Worm (Caenorhabditis elegans) whole organism, young adult: ENCODE results near the gene npr-32.

ENCODE experiments used
- B0035.1 ChIP-seq: sonication (generic microtip); optimal IDR thresholded peaks from 2 replicates; lab custom pipeline; 2016; ENCODE audit warnings: missing genetic modification characterization, mild to moderate bottlenecking, missing compliant biosample characterization, missing genotype, missing genetic modification reagents
- C06A6.2 ChIP-seq: fragments of 200-800 bp; sonication (Bioruptor generic); conservative IDR thresholded peaks from 2 replicates; pipeline ENCODE4 v1.3.6; 2022; ENCODE audit warnings: missing genetic modification characterization, missing compliant biosample characterization
- C17E4.6 ChIP-seq: fragments of 200-800 bp; sonication (Bioruptor generic); IDR thresholded peaks from 2 replicates; pipeline ENCODE4 v1.3.6; 2022; ENCODE audit warnings: missing genetic modification reagents, missing genetic modification characterization, missing compliant biosample characterization
- D2030.7 ChIP-seq: fragments of 200-800 bp; sonication (Bioruptor generic); IDR thresholded peaks from 2 replicates; pipeline ENCODE4 v1.3.6; 2022; ENCODE audit warnings: missing genetic modification reagents, missing genetic modification characterization, missing compliant biosample characterization
- F37B4.10 ChIP-seq: fragments of 200-800 bp; sonication (Bioruptor generic); IDR thresholded peaks from 2 replicates; pipeline ENCODE4 v1.3.6; 2022; ENCODE audit warnings: missing genetic modification characterization, missing compliant biosample characterization
- F39B2.1 ChIP-seq: fragments of 200-800 bp; sonication (Bioruptor generic); IDR thresholded peaks from 2 replicates; pipeline ENCODE4 v1.3.6; 2022; ENCODE audit warnings: missing genetic modification reagents, missing genetic modification characterization, missing compliant biosample characterization
- F57C9.4 ChIP-seq: sonication (generic microtip); optimal IDR thresholded peaks from 2 replicates; lab custom pipeline; 2017; ENCODE audit warnings: mild to moderate bottlenecking, missing genetic modification characterization, missing compliant biosample characterization
- K11D2.4 ChIP-seq: fragments of 200-800 bp; sonication (Bioruptor generic); IDR thresholded peaks from 2 replicates; pipeline ENCODE4 v1.3.6; 2022; ENCODE audit warnings: missing genetic modification reagents, missing genetic modification characterization, missing compliant biosample characterization
- Y53F4B.3 ChIP-seq: fragments of 200-800 bp; sonication (Bioruptor generic); IDR thresholded peaks from 2 replicates; pipeline ENCODE4 v1.3.6; 2022; ENCODE audit warnings: missing genetic modification reagents, missing genetic modification characterization, missing compliant biosample characterization
- Y53G8AR.9 ChIP-seq: fragments of 200-800 bp; sonication (Bioruptor generic); conservative IDR thresholded peaks from 2 replicates; pipeline ENCODE4 v1.3.6; 2022; ENCODE audit warnings: missing genetic modification reagents, missing genetic modification characterization, missing compliant biosample characterization
- Y79H2A.3 ChIP-seq: fragments of 200-800 bp; sonication (Bioruptor generic); conservative IDR thresholded peaks from 2 replicates; pipeline ENCODE4 v1.3.6; 2022; ENCODE audit warnings: missing genetic modification reagents, missing genetic modification characterization, missing compliant biosample characterization
- Y95B8A.8 ChIP-seq: fragments of 200-800 bp; sonication (Bioruptor generic); IDR thresholded peaks from 2 replicates; pipeline ENCODE4 v1.3.6; 2022; ENCODE audit warnings: missing genetic modification reagents, missing genetic modification characterization, missing compliant biosample characterization
- akir-1 ChIP-seq: fragments of 200-800 bp; sonication (Bioruptor generic); optimal IDR thresholded peaks from 2 replicates; lab custom pipeline; 2018; ENCODE audit warnings: mild to moderate bottlenecking, missing genetic modification characterization, moderate library complexity, missing compliant biosample characterization
- atf-7 ChIP-seq: sonication (generic microtip); optimal IDR thresholded peaks from 2 replicates; lab custom pipeline; 2017; ENCODE audit warnings: mild to moderate bottlenecking, missing genetic modification characterization, missing compliant biosample characterization
- athp-1 ChIP-seq: sonication (generic microtip); optimal IDR thresholded peaks from 2 replicates; lab custom pipeline; 2017; ENCODE audit warnings: mild to moderate bottlenecking, missing genetic modification characterization, missing compliant biosample characterization
- bed-1 ChIP-seq: fragments of 200-800 bp; sonication (Bioruptor generic); IDR thresholded peaks from 2 replicates; pipeline ENCODE4 v1.3.6; 2022; ENCODE audit warnings: missing genetic modification reagents, missing genetic modification characterization, missing compliant biosample characterization
- cebp-1 ChIP-seq, 2 experiments: fragments of 200-800 bp in 1 of 2; sonication (Bioruptor generic) in 1 of 2; sonication (generic microtip) in 1 of 2; IDR thresholded peaks in 1 of 2; optimal IDR thresholded peaks in 1 of 2; 2 replicates each; pipeline versions ENCODE4 v1.3.6 to Lab custom; 2017 to 2022; ENCODE audit warnings: missing compliant biosample characterization in 2 of 2, missing genetic modification characterization in 2 of 2, mild to moderate bottlenecking in 1 of 2, missing genetic modification reagents in 1 of 2, moderate library complexity in 1 of 2
- ceh-40 ChIP-seq: fragments of 200-800 bp; sonication (Bioruptor generic); IDR thresholded peaks from 2 replicates; pipeline ENCODE4 v1.3.6; 2022; ENCODE audit warnings: missing genetic modification characterization, missing compliant biosample characterization
- ceh-58 ChIP-seq: fragments of 200-800 bp; sonication (Bioruptor generic); IDR thresholded peaks from 2 replicates; pipeline ENCODE4 v1.3.6; 2022; ENCODE audit warnings: missing genetic modification characterization, missing compliant biosample characterization
- ceh-79 ChIP-seq: sonication (generic microtip); optimal IDR thresholded peaks from 2 replicates; lab custom pipeline; 2017; ENCODE audit warnings: mild to moderate bottlenecking, missing genetic modification characterization, missing compliant biosample characterization
- chd-7 ChIP-seq: sonication (generic microtip); optimal IDR thresholded peaks from 2 replicates; lab custom pipeline; 2016; ENCODE audit warnings: mild to moderate bottlenecking, missing genetic modification characterization, moderate library complexity, missing compliant biosample characterization
- gei-17 ChIP-seq: fragments of 200-800 bp; sonication (Bioruptor generic); optimal IDR thresholded peaks from 2 replicates; lab custom pipeline; 2018; ENCODE audit warnings: mild to moderate bottlenecking, missing genetic modification characterization, missing compliant biosample characterization
- hlh-26 ChIP-seq: fragments of 200-800 bp; sonication (Bioruptor generic); conservative IDR thresholded peaks from 2 replicates; pipeline ENCODE4 v1.3.6; 2022; ENCODE audit warnings: missing genetic modification reagents, missing genetic modification characterization, missing compliant biosample characterization
- hsf-1 ChIP-seq: fragments of 200-800 bp; sonication (Bioruptor generic); IDR thresholded peaks from 2 replicates; pipeline ENCODE4 v1.3.6; 2022; ENCODE audit warnings: missing genetic modification reagents, missing genetic modification characterization, missing compliant biosample characterization
- let-526 ChIP-seq: fragments of 200-800 bp; sonication (Bioruptor generic); IDR thresholded peaks from 2 replicates; pipeline ENCODE4 v1.3.6; 2022; ENCODE audit warnings: missing genetic modification reagents, missing genetic modification characterization, missing compliant biosample characterization
- lin-40 ChIP-seq: sonication (generic microtip); optimal IDR thresholded peaks from 2 replicates; lab custom pipeline; 2016; ENCODE audit warnings: missing genetic modification characterization, mild to moderate bottlenecking, missing compliant biosample characterization, missing genotype, missing genetic modification reagents
- lin-54 ChIP-seq: fragments of 200-800 bp; sonication (Bioruptor generic); optimal IDR thresholded peaks from 2 replicates; lab custom pipeline; 2018; ENCODE audit warnings: mild to moderate bottlenecking, missing genetic modification characterization, missing compliant biosample characterization
- lir-1 ChIP-seq: fragments of 200-800 bp; sonication (Bioruptor generic); conservative IDR thresholded peaks from 2 replicates; pipeline ENCODE4 v1.3.6; 2022; ENCODE audit warnings: missing genetic modification reagents, missing genetic modification characterization, missing compliant biosample characterization
- lsl-1 ChIP-seq: fragments of 200-800 bp; sonication (Bioruptor generic); optimal IDR thresholded peaks from 2 replicates; lab custom pipeline; 2018; ENCODE audit warnings: mild to moderate bottlenecking, missing genetic modification characterization, moderate library complexity, missing compliant biosample characterization
- madf-6 ChIP-seq: fragments of 200-800 bp; sonication (Bioruptor generic); IDR thresholded peaks from 2 replicates; pipeline ENCODE4 v1.3.6; 2022; ENCODE audit warnings: missing genetic modification reagents, missing genetic modification characterization, missing compliant biosample characterization
- madf-8 ChIP-seq: fragments of 200-800 bp; sonication (Bioruptor generic); conservative IDR thresholded peaks from 2 replicates; pipeline ENCODE4 v1.3.6; 2022; ENCODE audit warnings: missing genetic modification reagents, missing genetic modification characterization, missing compliant biosample characterization
- mcd-1 ChIP-seq: fragments of 200-800 bp; sonication (Bioruptor generic); IDR thresholded peaks from 2 replicates; pipeline ENCODE4 v1.3.6; 2022; ENCODE audit warnings: missing genetic modification reagents, missing genetic modification characterization, missing compliant biosample characterization
- nfya-2 ChIP-seq: fragments of 200-800 bp; sonication (Bioruptor generic); IDR thresholded peaks from 2 replicates; pipeline ENCODE4 v1.3.6; 2022; ENCODE audit warnings: missing genetic modification reagents, missing genetic modification characterization, missing compliant biosample characterization
- repo-1 ChIP-seq: sonication (generic microtip); optimal IDR thresholded peaks from 2 replicates; lab custom pipeline; 2017; ENCODE audit warnings: mild to moderate bottlenecking, missing genetic modification characterization, missing compliant biosample characterization
- sdz-38 ChIP-seq: sonication (generic microtip); optimal IDR thresholded peaks from 2 replicates; lab custom pipeline; 2016; ENCODE audit warnings: missing genotype, missing genetic modification characterization, missing compliant biosample characterization
- snpc-1.3 ChIP-seq: sonication (generic microtip); optimal IDR thresholded peaks from 2 replicates; lab custom pipeline; 2017; ENCODE audit warnings: missing genetic modification characterization, mild to moderate bottlenecking, missing compliant biosample characterization, antibody characterized with exemption, moderate library complexity, missing genotype, missing genetic modification reagents; ENCODE audit not compliant: insufficient read depth
- snpc-4 ChIP-seq, 5 experiments: fragments of 150-350 bp in 1 of 5; sonication (generic microtip) in 4 of 5; optimal IDR thresholded peaks; 2 replicates each; lab custom pipeline; 2014 to 2018; ENCODE audit warnings: missing genetic modification characterization in 5 of 5, missing biosample characterization in 3 of 5, antibody characterized with exemption in 2 of 5, mild to moderate bottlenecking in 2 of 5, missing compliant biosample characterization in 2 of 5, missing genotype in 2 of 5, moderate library complexity in 2 of 5, missing genetic modification reagents in 1 of 5
- tlf-1 ChIP-seq: fragments of 200-800 bp; sonication (Bioruptor generic); optimal IDR thresholded peaks from 2 replicates; lab custom pipeline; 2018; ENCODE audit warnings: mild to moderate bottlenecking, missing genetic modification characterization, missing compliant biosample characterization
- zim-3 ChIP-seq: sonication (generic microtip); optimal IDR thresholded peaks from 2 replicates; lab custom pipeline; 2017; ENCODE audit warnings: mild to moderate bottlenecking, missing genetic modification characterization, moderate library complexity, missing compliant biosample characterization
- ztf-25 ChIP-seq: fragments of 200-800 bp; sonication (Bioruptor generic); IDR thresholded peaks from 2 replicates; pipeline ENCODE4 v1.3.6; 2022; ENCODE audit warnings: missing genetic modification reagents, missing genetic modification characterization, missing compliant biosample characterization
- ztf-26 ChIP-seq: sonication (generic microtip); optimal IDR thresholded peaks from 2 replicates; lab custom pipeline; 2017; ENCODE audit warnings: missing genetic modification characterization, missing compliant biosample characterization

npr-32 gene

DNA sequence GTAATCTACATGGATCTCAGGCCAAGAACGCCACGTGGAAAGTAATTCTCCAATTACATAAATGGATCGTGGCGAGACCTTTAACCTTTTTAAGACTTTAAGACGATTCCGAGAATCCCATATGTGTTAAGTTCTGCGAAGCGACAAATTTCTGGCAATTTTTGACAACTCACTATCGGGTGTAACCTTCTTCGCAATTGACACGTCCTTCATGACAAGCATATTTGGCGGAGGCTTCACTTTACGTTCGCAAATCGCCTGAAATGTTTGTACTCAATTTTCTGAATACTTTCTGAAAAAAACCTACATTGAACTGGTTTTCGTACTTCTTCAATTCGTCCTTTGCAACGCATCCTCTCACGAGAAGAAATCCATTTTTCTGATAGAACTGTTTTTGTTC, 28.0 kb upstream of the npr-32 start (continued):
- TF ChIP-seq D2030.7 (GFP tag; lab: Robert Waterston, UW) (no peak), Y95B8A.8 (GFP tag; lab: Robert Waterston, UW) (no peak)

DNA sequence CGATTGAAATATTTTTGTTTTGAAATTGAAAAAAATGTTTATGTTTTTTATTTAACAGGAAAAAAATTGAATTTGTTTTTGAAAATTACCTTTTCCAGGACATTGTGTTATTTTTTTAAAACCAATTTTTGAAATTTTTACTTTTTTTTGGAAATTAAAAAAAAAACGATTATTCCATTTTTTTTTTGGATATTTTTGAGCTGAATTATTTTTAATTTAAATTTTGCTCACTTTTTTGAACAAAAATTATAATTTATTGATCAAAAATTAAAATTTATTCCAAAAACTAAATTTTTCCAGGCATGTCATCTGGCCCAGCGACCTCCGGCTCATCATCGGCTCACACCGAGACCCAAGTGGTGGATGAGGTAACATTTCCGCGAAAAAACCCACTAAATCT, 24.1 kb upstream of the npr-32 start, which contains the start of gene gtf-2E1:
TSS of gene gtf-2E1 (plus strand) at position 301 of the 400 bp plus-strand sequence.
- TF ChIP-seq let-526 (no peak), snpc-4 (GFP tag; optimal IDR thresholded peaks at IDR 0.05; lab: Kevin White, UChicago) (no peak), snpc-4 (tag; optimal IDR thresholded peaks at IDR 0.05; lab: Kevin White, UChicago) (peak in 1 of 4 experiments; percentile 6), lir-1 (GFP tag; lab: Robert Waterston, UW) (no peak), cebp-1 (GFP tag; IDR thresholded peaks at IDR 0.05; lab: Robert Waterston, UW) (no peak), cebp-1 (tag; optimal IDR thresholded peaks at IDR 0.05; lab: Kevin White, UChicago) (no peak), tlf-1 (GFP tag; lab: Kevin White, UChicago) (no peak)

DNA sequence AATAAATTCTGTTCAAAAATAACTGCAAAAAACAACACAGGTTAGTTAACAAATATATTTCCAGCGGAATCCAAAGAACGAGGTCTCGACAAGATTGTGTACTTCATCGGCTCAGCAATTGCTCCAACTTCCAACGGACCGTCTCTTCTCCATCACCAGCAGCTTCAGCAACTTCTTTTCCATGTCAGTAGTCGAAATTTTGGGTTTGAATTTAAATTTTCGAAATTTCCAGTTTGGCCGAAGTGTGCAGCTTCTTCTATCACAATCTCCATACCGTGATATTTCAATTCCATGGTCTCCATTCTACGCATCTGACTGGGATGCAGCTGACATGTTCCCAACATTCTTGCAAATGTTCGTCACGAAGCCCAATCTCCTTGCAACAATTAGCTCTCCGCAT, 22.6 kb upstream of the npr-32 start:
- TF ChIP-seq hlh-26 (GFP tag; lab: Robert Waterston, UW) (no peak), K11D2.4 (no peak), ceh-79 (tag; lab: Kevin White, UChicago) (no peak), snpc-1.3 (tag; lab: Kevin White, UChicago) (no peak), lin-54 (GFP tag; lab: Kevin White, UChicago) (no peak)

DNA sequence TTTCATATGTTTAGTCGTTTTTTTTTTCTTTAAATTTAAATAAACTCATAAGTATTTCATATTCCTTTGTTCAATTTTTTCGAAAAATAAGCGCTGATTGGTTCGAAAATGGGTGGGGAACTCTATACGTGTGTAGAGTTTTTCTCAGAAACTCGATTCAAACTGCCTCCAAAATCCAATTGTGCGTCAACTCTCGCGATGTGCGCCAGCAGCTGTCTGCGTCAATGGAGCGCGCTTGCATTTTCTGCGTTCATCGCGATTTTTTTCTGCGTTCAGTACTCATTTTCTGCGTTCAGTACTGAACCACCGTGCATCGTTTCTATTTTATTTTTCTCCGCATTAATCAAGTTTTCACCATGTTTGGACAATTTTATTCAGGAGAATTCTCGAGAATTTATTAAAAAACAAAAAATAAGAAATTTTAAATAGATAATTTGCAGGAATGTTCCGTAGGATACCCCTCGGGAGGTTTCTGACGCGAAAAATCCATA, 18.9 kb upstream of the npr-32 start, which contains the start of gene eelo-2:
TSS of gene eelo-2 (plus strand) at position 441 of the 491 bp plus-strand sequence.
- TF ChIP-seq lsl-1 (GFP tag; lab: Kevin White, UChicago) = peak; percentile 82
- TF ChIP-seq chd-7 (tag; lab: Kevin White, UChicago) = peak; percentile 86
- TF ChIP-seq F39B2.1 (GFP tag; lab: Robert Waterston, UW) = peak; percentile 86
- peak; percentile 95 for TF ChIP-seq Y95B8A.8 (GFP tag; lab: Robert Waterston, UW)
- TF ChIP-seq repo-1 (tag; lab: Kevin White, UChicago) = peak; percentile 96
- TF ChIP-seq lir-1 (GFP tag; lab: Robert Waterston, UW) = peak; percentile 95
- peak; percentile 96 for TF ChIP-seq C17E4.6 (GFP tag; lab: Robert Waterston, UW)
- no peak for TF ChIP-seq ceh-58 (GFP tag; lab: Robert Waterston, UW)
- TF ChIP-seq F37B4.10 = no peak
- peak; percentile 86 for TF ChIP-seq gei-17 (GFP tag; lab: Kevin White, UChicago)
- peak; percentile 96 for TF ChIP-seq ztf-26 (tag; lab: Kevin White, UChicago)
- TF ChIP-seq hlh-26 (GFP tag; lab: Robert Waterston, UW) = no peak
- TF ChIP-seq tlf-1 (GFP tag; lab: Kevin White, UChicago) = peak; percentile 98
- no peak for TF ChIP-seq nfya-2 (GFP tag; lab: Robert Waterston, UW)
- peak; percentile 98 for TF ChIP-seq lin-40 (tag; lab: Kevin White, UChicago)
- TF ChIP-seq ztf-25 (GFP tag; lab: Robert Waterston, UW) = no peak
- no peak for TF ChIP-seq bed-1 (GFP tag; lab: Robert Waterston, UW)
- TF ChIP-seq hsf-1 (GFP tag; lab: Robert Waterston, UW) = peak; percentile 93
- peak; percentile 41 for TF ChIP-seq F57C9.4 (tag; lab: Kevin White, UChicago)
- TF ChIP-seq Y79H2A.3 (GFP tag; lab: Robert Waterston, UW) = 0 out of 2 replicates have a peak, but pooled peaks have one; percentile 30
- peak; percentile 85 for TF ChIP-seq zim-3 (tag; lab: Kevin White, UChicago)
- TF ChIP-seq athp-1 (tag; lab: Kevin White, UChicago) = peak; percentile 95
- peak; percentile 96 for TF ChIP-seq C06A6.2
- peak; percentile 100 for TF ChIP-seq mcd-1 (GFP tag; lab: Robert Waterston, UW)
- peak; percentile 78 for TF ChIP-seq akir-1 (GFP tag; lab: Kevin White, UChicago)
- peak; percentile 99 for TF ChIP-seq Y53G8AR.9 (GFP tag; lab: Robert Waterston, UW)
- peak; percentile 69 for TF ChIP-seq B0035.1 (tag; lab: Kevin White, UChicago)
- TF ChIP-seq atf-7 (tag; lab: Kevin White, UChicago) = peak; percentile 93
- no peak; the same call in none of the 2 replicates for TF ChIP-seq madf-6 (GFP tag; lab: Robert Waterston, UW)
- TF ChIP-seq ceh-40 (GFP tag; lab: Robert Waterston, UW) = no peak
- TF ChIP-seq madf-8 (GFP tag; lab: Robert Waterston, UW) = peak; percentile 75
- no peak for TF ChIP-seq sdz-38 (tag; lab: Kevin White, UChicago)
- no peak for TF ChIP-seq Y53F4B.3 (GFP tag; lab: Robert Waterston, UW)
